Worm (Caenorhabditis elegans): ENCODE data around the gene T16G12.8.

Gene T16G12.8

ce11 chrIII:10095377-10095776, 36.3 kb downstream of the T16G12.8 start:
- no peak for TF ChIP-seq aha-1 (tag; optimal IDR thresholded peaks at IDR 0.05)
- no peak for TF ChIP-seq fkh-8 (tag; optimal IDR thresholded peaks at IDR 0.05)
- no peak for TF ChIP-seq mdl-1 (tag; optimal IDR thresholded peaks at IDR 0.05)
- no peak for TF ChIP-seq sup-37 (GFP tag; optimal IDR thresholded peaks at IDR 0.05)
- TF ChIP-seq C34B4.2 (tag; optimal IDR thresholded peaks at IDR 0.05) = no peak
- TF ChIP-seq lsy-2 (tag; optimal IDR thresholded peaks at IDR 0.05) = peak in 1 of 2 experiments; percentile 49
- no peak for TF ChIP-seq ceh-90 (tag; optimal IDR thresholded peaks at IDR 0.05)
- no peak for TF ChIP-seq tlp-1 (tag; optimal IDR thresholded peaks at IDR 0.05)
- no peak for TF ChIP-seq snu-23 (GFP tag; optimal IDR thresholded peaks at IDR 0.05)
- TF ChIP-seq lin-35 (GFP tag; optimal IDR thresholded peaks at IDR 0.05) = peak in 1 of 2 experiments; percentile 6
- TF ChIP-seq ceh-8 (GFP tag; optimal IDR thresholded peaks at IDR 0.05) = no peak
- TF ChIP-seq pag-3 (tag; optimal IDR thresholded peaks at IDR 0.05; ENCODE audit: borderline replicate concordance, insufficient read depth) = no peak
- no peak for TF ChIP-seq nhr-85 (tag)
- TF ChIP-seq dsc-1 (tag; optimal IDR thresholded peaks at IDR 0.05) = no peak
- TF ChIP-seq blmp-1 (tag; optimal IDR thresholded peaks at IDR 0.05) = peak; percentile 8
- no peak for TF ChIP-seq isw-1 (GFP tag; IDR thresholded peaks at IDR 0.05)
- no peak for TF ChIP-seq elt-3 (tag; optimal IDR thresholded peaks at IDR 0.05)
- TF ChIP-seq nhr-71 (tag; optimal IDR thresholded peaks at IDR 0.05) = no peak
- TF ChIP-seq grh-1 (GFP tag; IDR thresholded peaks at IDR 0.05) = no peak
- no peak for TF ChIP-seq aly-2 (tag; optimal IDR thresholded peaks at IDR 0.05)
- no peak for TF ChIP-seq lir-3 (tag; optimal IDR thresholded peaks at IDR 0.05; ENCODE audit: poor library complexity)
- no peak for TF ChIP-seq unc-86 (tag; optimal IDR thresholded peaks at IDR 0.05)

- TF ChIP-seq jun-1 (tag; optimal IDR thresholded peaks at IDR 0.05) (peak; percentile 90), lin-39 (tag; optimal IDR thresholded peaks at IDR 0.05) (peak; percentile 71), isw-1 (GFP tag; IDR thresholded peaks at IDR 0.05) (peak; percentile 75), unc-130 (tag; optimal IDR thresholded peaks at IDR 0.05) (peak; percentile 25), vab-15 (tag; optimal IDR thresholded peaks at IDR 0.05) (no peak), nhr-11 (tag; optimal IDR thresholded peaks at IDR 0.05) (peak; percentile 87), elt-3 (tag; optimal IDR thresholded peaks at IDR 0.05) (peak in 1 of 6 experiments; percentile 30), unc-30 (tag; optimal IDR thresholded peaks at IDR 0.05) (no peak), lin-35 (GFP tag; optimal IDR thresholded peaks at IDR 0.05) (peak; percentile 80), aha-1 (tag; optimal IDR thresholded peaks at IDR 0.05) (no peak), C04F5.9 (tag; optimal IDR thresholded peaks at IDR 0.05) (no peak), hlh-17 (GFP tag; optimal IDR thresholded peaks at IDR 0.05; ENCODE audit: borderline replicate concordance) (no peak), irx-1 (tag; optimal IDR thresholded peaks at IDR 0.05) (peak; percentile 79), nhr-237 (tag; optimal IDR thresholded peaks at IDR 0.05) (peak; percentile 78), mab-9 (GFP tag; IDR thresholded peaks at IDR 0.05) (peak; percentile 50; the same call in 1 of the 2 replicates), lir-3 (tag; optimal IDR thresholded peaks at IDR 0.05; ENCODE audit: poor library complexity) (peak; percentile 80), nhr-85 (tag) (peak; percentile 93), pax-3 (tag; optimal IDR thresholded peaks at IDR 0.05) (peak; percentile 53), ceh-8 (GFP tag; optimal IDR thresholded peaks at IDR 0.05) (peak; percentile 86), nhr-47 (tag; optimal IDR thresholded peaks at IDR 0.05) (peak; percentile 94), ets-5 (GFP tag; IDR thresholded peaks at IDR 0.05) (no peak), C16A3.4 (tag; optimal IDR thresholded peaks at IDR 0.05) (no peak), F16B12.6 (tag; optimal IDR thresholded peaks at IDR 0.05) (peak; percentile 65), mdl-1 (tag; optimal IDR thresholded peaks at IDR 0.05) (peak; percentile 88 to 97), fkh-8 (tag; optimal IDR thresholded peaks at IDR 0.05) (peak; percentile 91), lsy-2 (tag; optimal IDR thresholded peaks at IDR 0.05) (peak; percentile 90 to 94), nhr-84 (tag; optimal IDR thresholded peaks at IDR 0.05) (no peak), lin-13 (GFP tag; optimal IDR thresholded peaks at IDR 0.05) (peak; percentile 85), egl-13 (tag; optimal IDR thresholded peaks at IDR 0.05) (peak; percentile 76), efl-1 (optimal IDR thresholded peaks at IDR 0.05) (peak; percentile 87 to 89), efl-1 (GFP tag; optimal IDR thresholded peaks at IDR 0.05 in 1 of 2) (peak; percentile 64 to 98), elt-2 (tag; optimal IDR thresholded peaks at IDR 0.05) (peak; percentile 68), sup-37 (GFP tag; optimal IDR thresholded peaks at IDR 0.05) (no peak), ztf-4 (tag; optimal IDR thresholded peaks at IDR 0.05) (peak; percentile 54), grh-1 (GFP tag; IDR thresholded peaks at IDR 0.05) (peak; percentile 60), fkh-4 (tag; optimal IDR thresholded peaks at IDR 0.05; ENCODE audit: borderline replicate concordance) (peak; percentile 52), nhr-90 (tag; optimal IDR thresholded peaks at IDR 0.05; ENCODE audit: poor library complexity) (peak; percentile 83), nhr-20 (tag; optimal IDR thresholded peaks at IDR 0.05) (peak; percentile 92), nhr-19 (GFP tag; conservative IDR thresholded peaks at IDR 0.05) (peak; percentile 86), sox-4 (tag; optimal IDR thresholded peaks at IDR 0.05) (peak; percentile 26)
These were observed 37.4 kb downstream of the T16G12.8 start for ce11 chrIII:10096525-10096972.
